Worm (Caenorhabditis elegans) whole organism, L3 larva: ENCODE data around the gene F41E6.15.

Experiments used
- ZK546.5 ChIP-seq: sonication (generic microtip); optimal IDR thresholded peaks from 2 replicates; lab custom pipeline; 2017; ENCODE audit warnings: missing biosample characterization, missing genetic modification characterization
- aly-2 ChIP-seq: fragments of 150-350 bp; optimal IDR thresholded peaks from 2 replicates; lab custom pipeline; 2014; ENCODE audit warnings: missing biosample characterization, missing genetic modification characterization
- ama-1 ChIP-seq: fragments of 150-350 bp; optimal IDR thresholded peaks from 2 replicates; lab custom pipeline; 2018
- ceh-16 ChIP-seq: sonication (generic microtip); optimal IDR thresholded peaks from 2 replicates; lab custom pipeline; 2017; ENCODE audit warnings: missing biosample characterization, missing genetic modification characterization
- ceh-28 ChIP-seq: fragments of 150-350 bp; optimal IDR thresholded peaks from 2 replicates; lab custom pipeline; 2014; ENCODE audit warnings: missing biosample characterization, missing genetic modification reagents, missing genetic modification characterization
- ceh-9 ChIP-seq: sonication (generic microtip); optimal IDR thresholded peaks from 2 replicates; lab custom pipeline; 2018; ENCODE audit warnings: missing biosample characterization, missing genetic modification characterization
- daf-12 ChIP-seq: fragments of 150-350 bp; optimal IDR thresholded peaks from 2 replicates; lab custom pipeline; 2014; ENCODE audit warnings: missing biosample characterization, missing genetic modification reagents, missing genetic modification characterization
- egl-27 ChIP-seq: sonication (generic microtip); optimal IDR thresholded peaks from 4 replicates; lab custom pipeline; 2017; ENCODE audit warnings: missing biosample characterization, missing genetic modification reagents, missing genetic modification characterization
- egl-5 ChIP-seq: fragments of 150-350 bp; optimal IDR thresholded peaks from 2 replicates; lab custom pipeline; 2017; ENCODE audit warnings: missing biosample characterization, missing genetic modification reagents, missing genetic modification characterization, inconsistent platforms
- elt-1 ChIP-seq: fragments of 150-350 bp; optimal IDR thresholded peaks from 2 replicates; lab custom pipeline; 2014; ENCODE audit warnings: missing biosample characterization, missing genetic modification characterization
- elt-2 ChIP-seq: sonication (generic microtip); optimal IDR thresholded peaks from 2 replicates; lab custom pipeline; 2016; ENCODE audit warnings: missing genetic modification reagents, mild to moderate bottlenecking, missing genetic modification characterization, missing compliant biosample characterization
- elt-3 ChIP-seq, 3 experiments: fragments of 150-350 bp in 1 of 3; sonication (generic microtip) in 2 of 3; optimal IDR thresholded peaks; 2 replicates in 2 of 3; 4 replicates in 1 of 3; lab custom pipeline; 2014 to 2017; ENCODE audit warnings: missing biosample characterization in 3 of 3, missing genetic modification characterization in 3 of 3
- eor-1 ChIP-seq, 2 experiments: fragments of 150-350 bp; optimal IDR thresholded peaks; 2 replicates each; lab custom pipeline; 2014 to 2018; ENCODE audit warnings: missing biosample characterization in 2 of 2, missing genetic modification characterization in 2 of 2
- fkh-10 ChIP-seq: sonication (generic microtip); optimal IDR thresholded peaks from 2 replicates; lab custom pipeline; 2017; ENCODE audit warnings: missing biosample characterization, missing genetic modification reagents, missing genetic modification characterization
- fkh-2 ChIP-seq: fragments of 150-350 bp; optimal IDR thresholded peaks from 2 replicates; lab custom pipeline; 2014; ENCODE audit warnings: missing biosample characterization, missing genetic modification reagents, missing genetic modification characterization
- hmg-11 ChIP-seq: sonication (generic microtip); optimal IDR thresholded peaks from 2 replicates; lab custom pipeline; 2016; ENCODE audit warnings: missing genetic modification characterization, missing compliant biosample characterization
- jun-1 ChIP-seq: fragments of 150-350 bp; optimal IDR thresholded peaks from 2 replicates; lab custom pipeline; 2014; ENCODE audit warnings: missing biosample characterization, missing genetic modification reagents, missing genetic modification characterization
- lin-15B ChIP-seq: fragments of 150-350 bp; optimal IDR thresholded peaks from 2 replicates; lab custom pipeline; 2014; ENCODE audit warnings: missing biosample characterization, missing genetic modification characterization
- lsy-12 ChIP-seq: sonication (generic microtip); optimal IDR thresholded peaks from 2 replicates; lab custom pipeline; 2016; ENCODE audit warnings: mild to moderate bottlenecking, missing genetic modification characterization, missing compliant biosample characterization
- mdl-1 ChIP-seq: fragments of 150-350 bp; optimal IDR thresholded peaks from 2 replicates; lab custom pipeline; 2014; ENCODE audit warnings: missing biosample characterization, missing genetic modification characterization
- mml-1 ChIP-seq: fragments of 150-350 bp; sonication (generic microtip); optimal IDR thresholded peaks from 3 replicates; lab custom pipeline; 2014; ENCODE audit warnings: missing biosample characterization, missing genetic modification characterization
- nfya-1 ChIP-seq: sonication (generic microtip); optimal IDR thresholded peaks from 2 replicates; lab custom pipeline; 2017; ENCODE audit warnings: missing genetic modification characterization, mild to moderate bottlenecking, missing compliant biosample characterization, antibody characterized with exemption, moderate library complexity; ENCODE audit not compliant: insufficient read depth
- nhr-11 ChIP-seq: fragments of 150-350 bp; optimal IDR thresholded peaks from 2 replicates; lab custom pipeline; 2014; ENCODE audit warnings: missing biosample characterization, missing genetic modification characterization
- nhr-23 ChIP-seq: fragments of 150-350 bp; optimal IDR thresholded peaks from 2 replicates; lab custom pipeline; 2014; ENCODE audit warnings: missing biosample characterization, missing genetic modification reagents, missing genetic modification characterization
- nhr-237 ChIP-seq: fragments of 150-350 bp; optimal IDR thresholded peaks from 2 replicates; lab custom pipeline; 2014; ENCODE audit warnings: missing biosample characterization, missing genetic modification characterization
- nhr-43 ChIP-seq: sonication (generic microtip); optimal IDR thresholded peaks from 2 replicates; lab custom pipeline; 2016; ENCODE audit warnings: mild to moderate bottlenecking, missing genetic modification characterization, missing compliant biosample characterization; ENCODE audit not compliant: poor library complexity, severe bottlenecking
- nhr-67 ChIP-seq: fragments of 150-350 bp; optimal IDR thresholded peaks from 2 replicates; lab custom pipeline; 2014; ENCODE audit warnings: missing biosample characterization, missing genetic modification characterization
- nhr-77 ChIP-seq: fragments of 150-350 bp; optimal IDR thresholded peaks from 2 replicates; lab custom pipeline; 2014; ENCODE audit warnings: missing biosample characterization, missing genetic modification characterization
- pha-4 ChIP-seq: fragments of 150-350 bp; optimal IDR thresholded peaks from 2 replicates; lab custom pipeline; 2014; ENCODE audit warnings: missing biosample characterization, missing genetic modification reagents, missing genetic modification characterization
- pqm-1 ChIP-seq: fragments of 150-350 bp; optimal IDR thresholded peaks from 2 replicates; lab custom pipeline; 2017; ENCODE audit warnings: missing biosample characterization, missing genetic modification characterization, inconsistent platforms
- sea-2 ChIP-seq: fragments of 150-350 bp; sonication (generic microtip); optimal IDR thresholded peaks from 4 replicates; lab custom pipeline; 2014; ENCODE audit warnings: missing biosample characterization, missing genetic modification reagents, missing genetic modification characterization
- skn-1 ChIP-seq: fragments of 150-350 bp; optimal IDR thresholded peaks from 2 replicates; lab custom pipeline; 2014; ENCODE audit warnings: missing biosample characterization, missing genetic modification characterization
- snpc-4 ChIP-seq: fragments of 150-350 bp; optimal IDR thresholded peaks from 2 replicates; lab custom pipeline; 2014; ENCODE audit warnings: missing biosample characterization, missing genetic modification characterization
- tbx-2 ChIP-seq: sonication (generic microtip); optimal IDR thresholded peaks from 2 replicates; lab custom pipeline; 2016; ENCODE audit warnings: mild to moderate bottlenecking, missing genetic modification characterization, missing compliant biosample characterization
- unc-39 ChIP-seq: sonication (generic microtip); optimal IDR thresholded peaks from 4 replicates; lab custom pipeline; 2017; ENCODE audit warnings: missing biosample characterization, missing genetic modification characterization
- unc-62 ChIP-seq: fragments of 150-350 bp; sonication (generic microtip); optimal IDR thresholded peaks from 4 replicates; lab custom pipeline; 2014; ENCODE audit warnings: missing biosample characterization, missing genetic modification reagents, missing genetic modification characterization
- ztf-4 ChIP-seq: fragments of 150-350 bp; optimal IDR thresholded peaks from 2 replicates; lab custom pipeline; 2014; ENCODE audit warnings: missing biosample characterization, missing genetic modification characterization

F41E6.15 gene

ce11 chrV:8592691-8593307 is 9.7 kb downstream of the F41E6.15 start:
- TF ChIP-seq lsy-12 (tag; lab: Kevin White, UChicago) (no peak), unc-62 (GFP tag; lab: Kevin White, UChicago) (peak; percentile 53), egl-5 (peak; percentile 13), fkh-10 (GFP tag; lab: Kevin White, UChicago) (peak; percentile 13), elt-1 (tag; lab: Kevin White, UChicago) (peak; percentile 58), nhr-67 (tag; lab: Kevin White, UChicago) (no peak), jun-1 (tag; lab: Kevin White, UChicago) (no peak), ceh-9 (tag; lab: Kevin White, UChicago) (no peak), sea-2 (no peak), eor-1 (tag; optimal IDR thresholded peaks at IDR 0.05; lab: Kevin White, UChicago) (no peak)

ce11 chrV:8588079-8588478 is 14.5 kb downstream of the F41E6.15 start, which contains the start of gene C10B5.3:
Gene C10B5.3 (minus strand): TSS chrV:8588179.
- TF ChIP-seq pqm-1 (tag; lab: Kevin White, UChicago), result no peak
- TF ChIP-seq skn-1 (tag; lab: Kevin White, UChicago), result no peak
- TF ChIP-seq fkh-10 (GFP tag; lab: Kevin White, UChicago), result no peak
- TF ChIP-seq lin-15B, result no peak
- TF ChIP-seq mdl-1 (tag; lab: Kevin White, UChicago), result no peak
- no peak for TF ChIP-seq daf-12
- TF ChIP-seq egl-27 (tag; lab: Kevin White, UChicago), result no peak
- no peak for TF ChIP-seq ceh-16 (tag; lab: Kevin White, UChicago)
- TF ChIP-seq nhr-77 (tag; lab: Kevin White, UChicago), result no peak
- no peak for TF ChIP-seq lsy-12 (tag; lab: Kevin White, UChicago)
- no peak for TF ChIP-seq nfya-1

- TF ChIP-seq pqm-1 (tag; lab: Kevin White, UChicago), result peak; percentile 4
- no peak for TF ChIP-seq unc-62 (GFP tag; lab: Kevin White, UChicago)
- TF ChIP-seq pha-4, result peak; percentile 72
- peak; percentile 67 for TF ChIP-seq elt-2 (tag; lab: Kevin White, UChicago)
These were observed 15.6 kb downstream of the F41E6.15 start for ce11 chrV:8586920-8587319.

- TF ChIP-seq ceh-16 (tag; lab: Kevin White, UChicago), result no peak
- TF ChIP-seq elt-3 (tag; optimal IDR thresholded peaks at IDR 0.05; lab: Kevin White, UChicago), result no peak
- TF ChIP-seq nhr-11 (tag; lab: Kevin White, UChicago), result no peak
- no peak for TF ChIP-seq ceh-28 (tag; lab: Kevin White, UChicago)
- TF ChIP-seq tbx-2 (tag; lab: Kevin White, UChicago), result no peak
- TF ChIP-seq unc-62 (GFP tag; lab: Kevin White, UChicago), result no peak
- no peak for TF ChIP-seq snpc-4
- no peak for TF ChIP-seq nhr-23
These were observed 16.1 kb downstream of the F41E6.15 start for ce11 chrV:8586472-8586871.

ce11 chrV:8580961-8581360 is 21.6 kb downstream of the F41E6.15 start, which contains the start of gene C10B5.1:
Gene C10B5.1 (plus strand): TSS chrV:8581261.
- TF ChIP-seq nhr-237 (tag; lab: Kevin White, UChicago) (no peak), nhr-43 (no peak), lsy-12 (tag; lab: Kevin White, UChicago) (no peak), ZK546.5 (tag; lab: Kevin White, UChicago) (no peak), hmg-11 (tag; lab: Kevin White, UChicago) (no peak), aly-2 (tag; lab: Kevin White, UChicago) (no peak), unc-39 (tag; lab: Kevin White, UChicago) (no peak), fkh-10 (GFP tag; lab: Kevin White, UChicago) (no peak), tbx-2 (tag; lab: Kevin White, UChicago) (no peak), fkh-2 (no peak), ama-1 (lab: Kevin White, UChicago) (no peak), mdl-1 (tag; lab: Kevin White, UChicago) (no peak), ztf-4 (tag; lab: Kevin White, UChicago) (no peak), nhr-67 (tag; lab: Kevin White, UChicago) (no peak), mml-1 (tag; lab: Kevin White, UChicago) (no peak), nfya-1 (no peak)
